Worm (Caenorhabditis elegans) whole organism, early embryonic: Measurements from ENCODE around the gene srh-142.

Experiments
- B0310.2 ChIP-seq: sonication (generic microtip); optimal IDR thresholded peaks from 2 replicates; lab custom pipeline; 2016; ENCODE audit warnings: mild to moderate bottlenecking, missing genetic modification characterization, missing compliant biosample characterization
- F13C5.2 ChIP-seq: sonication (generic microtip); optimal IDR thresholded peaks from 2 replicates; lab custom pipeline; 2017; ENCODE audit warnings: mild to moderate bottlenecking, missing genetic modification characterization, inconsistent platforms, missing compliant biosample characterization
- aly-1 ChIP-seq: sonication (generic microtip); optimal IDR thresholded peaks from 2 replicates; lab custom pipeline; 2016; ENCODE audit warnings: missing genetic modification characterization, missing compliant biosample characterization
- ama-1 ChIP-seq: fragments of 150-350 bp; optimal IDR thresholded peaks from 2 replicates; lab custom pipeline; 2014
- ceh-13 ChIP-seq: fragments of 200-800 bp; sonication (Bioruptor generic); optimal IDR thresholded peaks from 2 replicates; lab custom pipeline; 2018; ENCODE audit warnings: mild to moderate bottlenecking, missing genetic modification characterization, missing compliant biosample characterization
- ceh-36 ChIP-seq: sonication (generic microtip); optimal IDR thresholded peaks from 2 replicates; lab custom pipeline; 2016; ENCODE audit warnings: missing genetic modification characterization, inconsistent platforms, missing compliant biosample characterization
- ets-7 ChIP-seq: sonication (generic microtip); optimal IDR thresholded peaks from 2 replicates; lab custom pipeline; 2016; ENCODE audit warnings: missing genotype, missing genetic modification characterization, missing compliant biosample characterization
- pes-1 ChIP-seq: fragments of 200-800 bp; sonication (Bioruptor generic); IDR thresholded peaks from 2 replicates; pipeline ENCODE4 v1.3.6; 2022; ENCODE audit warnings: missing genetic modification reagents, missing genetic modification characterization, missing compliant biosample characterization
- tbx-37 ChIP-seq: fragments of 200-800 bp; sonication (Bioruptor generic); conservative IDR thresholded peaks from 2 replicates; pipeline ENCODE4 v1.3.6; 2022; ENCODE audit warnings: missing genetic modification reagents, missing genetic modification characterization, missing compliant biosample characterization

- TF ChIP-seq ama-1 (no peak), F13C5.2 (tag; lab: Kevin White, UChicago) (no peak), ceh-13 (no peak), ceh-36 (tag; lab: Kevin White, UChicago) (no peak), tbx-37 (no peak), B0310.2 (tag; lab: Kevin White, UChicago) (no peak), ets-7 (tag; lab: Kevin White, UChicago) (no peak), pes-1 (GFP tag; lab: Robert Waterston, UW) (no peak), aly-1 (no peak)
These were observed 25.3 kb downstream of the srh-142 start, which contains the start of the genes F26D2.13 and F26D2.14 for ce11 chrV:16435510-16435909.
